Worm (Caenorhabditis elegans): Measurements from ENCODE around the gene F10B5.3.

- no peak for TF ChIP-seq flt-1 (GFP tag; IDR thresholded peaks at IDR 0.05)
- TF ChIP-seq tab-1 (GFP tag; IDR thresholded peaks at IDR 0.05), result no peak
- no peak for TF ChIP-seq T22C8.4 (GFP tag; IDR thresholded peaks at IDR 0.05)
- TF ChIP-seq ztf-29 (GFP tag; IDR thresholded peaks at IDR 0.05), result no peak
- no peak for TF ChIP-seq ztf-23 (GFP tag; IDR thresholded peaks at IDR 0.05)
- no peak for TF ChIP-seq klf-2 (GFP tag; conservative IDR thresholded peaks at IDR 0.05)
- TF ChIP-seq med-1 (GFP tag; optimal IDR thresholded peaks at IDR 0.05; ENCODE audit: insufficient read depth), result no peak
- no peak for TF ChIP-seq cog-1 (tag; optimal IDR thresholded peaks at IDR 0.05)
Observed at ce11 chrII:8157991-8158390, 8.2 kb upstream of the F10B5.3 start, which contains the start of gene pch-2.

All from whole organism, midembryonic.